Worm (Caenorhabditis elegans) whole organism, late embryonic: ENCODE measurements around the gene osg-1.
A peak's percentile ranks its signal among the peaks of the same experiment; 100 is the strongest.

Source experiments
- elt-2 ChIP-seq: sonication (generic microtip); optimal IDR thresholded peaks from 2 replicates; lab custom pipeline; 2016; ENCODE audit warnings: missing genetic modification reagents, missing genetic modification characterization, missing compliant biosample characterization
- pqm-1 ChIP-seq: sonication (generic microtip); optimal IDR thresholded peaks from 2 replicates; lab custom pipeline; 2016; ENCODE audit warnings: missing genetic modification characterization, missing compliant biosample characterization

osg-1 gene

ce11 chrIII:5546730-5547129 lies 59.4 kb downstream of the osg-1 start, which contains the start of gene F09F7.5:
TSS of gene F09F7.5 (plus strand) at chrIII:5546987.
- TF ChIP-seq elt-2 (tag; lab: Kevin White, UChicago) (peak; percentile 26), pqm-1 (tag; lab: Kevin White, UChicago) (no peak)
- TF ChIP-seq, all 69 proteins: peak for 1
